Fruit fly (Drosophila melanogaster) whole organism, embryonic: ENCODE results near the gene Tcs6.

Experiments used
- CG10366 ChIP-seq: fragments of 200-800 bp; sonication (Bioruptor generic); IDR thresholded peaks from 2 replicates; pipeline ENCODE4 v1.3.6; 2022; ENCODE audit warnings: missing biosample characterization, missing genetic modification characterization
- CG10654 ChIP-seq: fragments of 200-800 bp; sonication (Bioruptor generic); optimal IDR thresholded peaks from 2 replicates; lab custom pipeline; 2016; ENCODE audit warnings: missing biosample characterization, missing genetic modification characterization
- CG11456 ChIP-seq: fragments of 200-800 bp; sonication (Bioruptor generic); IDR thresholded peaks from 3 replicates; pipeline ENCODE4 v1.3.6; 2022; ENCODE audit warnings: missing biosample characterization, missing genetic modification characterization
- CG11504 ChIP-seq: fragments of 200-800 bp; sonication (Bioruptor generic); optimal IDR thresholded peaks from 3 replicates; lab custom pipeline; 2019; ENCODE audit warnings: missing biosample characterization, mild to moderate bottlenecking, missing genetic modification characterization, moderate library complexity
- CG13894 ChIP-seq: fragments of 200-800 bp; sonication (Bioruptor generic); optimal IDR thresholded peaks from 3 replicates; lab custom pipeline; 2018; ENCODE audit warnings: missing biosample characterization, mild to moderate bottlenecking, missing genetic modification characterization, moderate library complexity
- CG15269 ChIP-seq: fragments of 200-800 bp; sonication (Bioruptor generic); optimal IDR thresholded peaks from 2 replicates; lab custom pipeline; 2018; ENCODE audit warnings: missing biosample characterization, mild to moderate bottlenecking, missing genetic modification characterization, moderate library complexity
- CG1529 ChIP-seq: fragments of 200-800 bp; sonication (Bioruptor generic); optimal IDR thresholded peaks from 3 replicates; lab custom pipeline; 2018; ENCODE audit warnings: missing biosample characterization, missing genetic modification characterization
- CG17359 ChIP-seq: fragments of 200-800 bp; sonication (Bioruptor generic); optimal IDR thresholded peaks from 3 replicates; lab custom pipeline; 2018; ENCODE audit warnings: missing biosample characterization, mild to moderate bottlenecking, missing genetic modification characterization, moderate library complexity
- CG17568 ChIP-seq: fragments of 200-800 bp; sonication (Bioruptor generic); optimal IDR thresholded peaks from 2 replicates; lab custom pipeline; 2018; ENCODE audit warnings: missing biosample characterization, mild to moderate bottlenecking, missing genetic modification characterization, moderate library complexity
- CG18599 ChIP-seq: fragments of 200-800 bp; sonication (Bioruptor generic); optimal IDR thresholded peaks from 3 replicates; lab custom pipeline; 2017; ENCODE audit warnings: missing biosample characterization, missing genetic modification characterization, mild to moderate bottlenecking, moderate library complexity, missing genetic modification reagents
- CG2199 ChIP-seq: fragments of 200-800 bp; sonication (Bioruptor generic); IDR thresholded peaks from 3 replicates; pipeline ENCODE4 v1.3.6; 2022; ENCODE audit warnings: missing biosample characterization, missing genetic modification characterization
- CG31388 ChIP-seq: fragments of 200-800 bp; sonication (Bioruptor generic); optimal IDR thresholded peaks from 2 replicates; lab custom pipeline; 2016; ENCODE audit warnings: missing biosample characterization, missing genetic modification characterization
- CG3163 ChIP-seq: fragments of 200-800 bp; sonication (Bioruptor generic); optimal IDR thresholded peaks from 3 replicates; lab custom pipeline; 2016; ENCODE audit warnings: missing biosample characterization, missing genetic modification characterization
- CG32772 ChIP-seq: fragments of 200-800 bp; sonication (Bioruptor generic); IDR thresholded peaks from 2 replicates; pipeline ENCODE4 v1.3.6; 2022; ENCODE audit warnings: missing biosample characterization, missing genetic modification characterization
- CG42726 ChIP-seq: fragments of 200-800 bp; sonication (Bioruptor generic); IDR thresholded peaks from 2 replicates; pipeline ENCODE4 v1.3.6; 2022; ENCODE audit warnings: missing biosample characterization, missing genetic modification characterization; ENCODE audit not compliant: partially characterized antibody
- CG8359 ChIP-seq: fragments of 200-800 bp; sonication (Bioruptor generic); optimal IDR thresholded peaks from 2 replicates; lab custom pipeline; 2017; ENCODE audit warnings: missing biosample characterization, mild to moderate bottlenecking, missing genetic modification characterization, borderline replicate concordance
- CG8478 ChIP-seq: fragments of >200 bp; optimal IDR thresholded peaks from 2 replicates; lab custom pipeline; 2018
- CG8765 ChIP-seq: fragments of 200-800 bp; sonication (Bioruptor generic); IDR thresholded peaks from 2 replicates; pipeline ENCODE4 v1.3.6; 2022; ENCODE audit warnings: missing biosample characterization, missing genetic modification characterization
- CkIIα-i1 ChIP-seq: fragments of 200-800 bp; sonication (Bioruptor generic); IDR thresholded peaks from 2 replicates; pipeline ENCODE4 v1.3.6; 2022; ENCODE audit warnings: missing biosample characterization, missing genetic modification characterization
- D ChIP-seq, 2 experiments: fragments of 200-800 bp in 1 of 2; fragments of >200 bp in 1 of 2; sonication (Bioruptor generic) in 1 of 2; optimal IDR thresholded peaks; 2 replicates in 1 of 2; 3 replicates in 1 of 2; lab custom pipeline; 2017; ENCODE audit warnings: mild to moderate bottlenecking in 1 of 2, missing biosample characterization in 1 of 2, missing genetic modification characterization in 1 of 2, missing genetic modification reagents in 1 of 2
- H2.0 ChIP-seq: fragments of 200-800 bp; sonication (Bioruptor generic); IDR thresholded peaks from 2 replicates; pipeline ENCODE4 v1.3.6; 2022; ENCODE audit warnings: missing biosample characterization, missing genetic modification characterization
- Hand ChIP-seq: fragments of 200-800 bp; sonication (Bioruptor generic); optimal IDR thresholded peaks from 2 replicates; lab custom pipeline; 2017; ENCODE audit warnings: mild to moderate bottlenecking, missing biosample characterization, missing genetic modification reagents, missing genetic modification characterization
- MBD-R2 ChIP-seq: fragments of 200-800 bp; sonication (Bioruptor generic); IDR thresholded peaks from 2 replicates; pipeline ENCODE4 v1.3.6; 2022; ENCODE audit warnings: missing biosample characterization, missing genetic modification characterization
- MESR4 ChIP-seq: fragments of 200-800 bp; sonication (Bioruptor generic); optimal IDR thresholded peaks from 2 replicates; lab custom pipeline; 2018; ENCODE audit warnings: missing biosample characterization, mild to moderate bottlenecking, missing genetic modification characterization, moderate library complexity
- MTF-1 ChIP-seq: fragments of 200-800 bp; sonication (Bioruptor generic); optimal IDR thresholded peaks from 2 replicates; lab custom pipeline; 2018; ENCODE audit warnings: missing biosample characterization, mild to moderate bottlenecking, missing genetic modification characterization, borderline replicate concordance
- Max ChIP-seq: fragments of 200-800 bp; sonication (Bioruptor generic); optimal IDR thresholded peaks from 2 replicates; lab custom pipeline; 2016; ENCODE audit warnings: missing biosample characterization, mild to moderate bottlenecking, missing genetic modification characterization
- Mes4 ChIP-seq: fragments of 200-800 bp; sonication (Bioruptor generic); optimal IDR thresholded peaks from 2 replicates; lab custom pipeline; 2016; ENCODE audit warnings: missing biosample characterization, missing genetic modification characterization
- Ravus ChIP-seq: fragments of 200-800 bp; sonication (Bioruptor generic); IDR thresholded peaks from 2 replicates; pipeline ENCODE4 v1.3.6; 2022; ENCODE audit warnings: missing biosample characterization, missing genetic modification characterization
- Sox102F ChIP-seq: fragments of 200-800 bp; sonication (Bioruptor generic); optimal IDR thresholded peaks from 2 replicates; lab custom pipeline; 2018; ENCODE audit warnings: missing biosample characterization, mild to moderate bottlenecking, missing genetic modification characterization, moderate library complexity
- Sry-δ ChIP-seq: fragments of 200-800 bp; sonication (Bioruptor generic); optimal IDR thresholded peaks from 2 replicates; lab custom pipeline; 2016; ENCODE audit warnings: missing biosample characterization, missing genetic modification characterization
- Stat92E ChIP-seq, 3 experiments: fragments of >200 bp in 2 of 3; fragments of 200-800 bp in 1 of 3; sonication (Bioruptor generic) in 1 of 3; optimal IDR thresholded peaks; 2 replicates each; lab custom pipeline; 2017 to 2019; ENCODE audit warnings: missing biosample characterization in 3 of 3, missing genetic modification characterization in 3 of 3, mild to moderate bottlenecking in 1 of 3, moderate library complexity in 1 of 3
- Xbp1 ChIP-seq: fragments of 200-800 bp; sonication (Bioruptor generic); optimal IDR thresholded peaks from 3 replicates; lab custom pipeline; 2016; ENCODE audit warnings: missing biosample characterization, mild to moderate bottlenecking, missing genetic modification characterization
- ab ChIP-seq: fragments of 200-800 bp; sonication (Bioruptor generic); optimal IDR thresholded peaks from 2 replicates; lab custom pipeline; 2016; ENCODE audit warnings: missing biosample characterization, missing genetic modification characterization
- ap ChIP-seq: fragments of 200-800 bp; sonication (Bioruptor generic); IDR thresholded peaks from 2 replicates; pipeline ENCODE4 v1.3.6; 2022; ENCODE audit warnings: missing biosample characterization, missing genetic modification characterization
- da ChIP-seq: fragments of 200-800 bp; sonication (Bioruptor generic); optimal IDR thresholded peaks from 2 replicates; lab custom pipeline; 2016; ENCODE audit warnings: missing biosample characterization, missing genetic modification characterization
- eve ChIP-seq, 2 experiments: fragments of >200 bp; optimal IDR thresholded peaks; 2 replicates each; lab custom pipeline; 2017; ENCODE audit warnings: missing biosample characterization in 2 of 2, missing genetic modification characterization in 2 of 2
- ftz-f1 ChIP-seq: fragments of 200-800 bp; sonication (Bioruptor generic); optimal IDR thresholded peaks from 2 replicates; lab custom pipeline; 2016; ENCODE audit warnings: missing biosample characterization, missing genetic modification characterization
- gcm ChIP-seq: fragments of 200-800 bp; sonication (Bioruptor generic); optimal IDR thresholded peaks from 2 replicates; lab custom pipeline; 2019; ENCODE audit warnings: missing biosample characterization, mild to moderate bottlenecking, missing genetic modification characterization, moderate library complexity
- gro ChIP-seq: fragments of 200-800 bp; sonication (Bioruptor generic); optimal IDR thresholded peaks from 2 replicates; lab custom pipeline; 2016; ENCODE audit warnings: missing biosample characterization, missing genetic modification characterization
- inv ChIP-seq: fragments of 200-800 bp; sonication (Bioruptor generic); IDR thresholded peaks from 2 replicates; pipeline ENCODE4 v1.3.6; 2022; ENCODE audit warnings: missing biosample characterization, missing genetic modification characterization; ENCODE audit not compliant: partially characterized antibody
- jigr1 ChIP-seq: fragments of 200-800 bp; sonication (Bioruptor generic); IDR thresholded peaks from 3 replicates; pipeline ENCODE4 v1.3.6; 2022; ENCODE audit warnings: missing biosample characterization, missing genetic modification characterization
- otp ChIP-seq: fragments of 200-800 bp; sonication (Bioruptor generic); IDR thresholded peaks from 3 replicates; pipeline ENCODE4, ENCODE4 v1.3.6; 2022; ENCODE audit warnings: missing biosample characterization, missing genetic modification characterization
- pb ChIP-seq: fragments of 200-800 bp; sonication (Bioruptor generic); optimal IDR thresholded peaks from 3 replicates; lab custom pipeline; 2016; ENCODE audit warnings: missing biosample characterization, missing genetic modification characterization
- sd ChIP-seq: fragments of 200-800 bp; sonication (Bioruptor generic); optimal IDR thresholded peaks from 3 replicates; lab custom pipeline; 2018; ENCODE audit warnings: missing biosample characterization, mild to moderate bottlenecking, missing genetic modification characterization, moderate library complexity
- tio ChIP-seq: fragments of 200-800 bp; sonication (Bioruptor generic); optimal IDR thresholded peaks from 2 replicates; lab custom pipeline; 2017; ENCODE audit warnings: missing biosample characterization, missing genetic modification characterization, inconsistent platforms
- tna ChIP-seq: fragments of 200-800 bp; sonication (Bioruptor generic); IDR thresholded peaks from 2 replicates; pipeline ENCODE4 v1.3.6; 2022; ENCODE audit warnings: missing biosample characterization, missing genetic modification characterization; ENCODE audit not compliant: partially characterized antibody
- vfl ChIP-seq: fragments of 200-800 bp; sonication (Bioruptor generic); optimal IDR thresholded peaks from 2 replicates; lab custom pipeline; 2016; ENCODE audit warnings: missing biosample characterization, missing genetic modification characterization
- wdn ChIP-seq: fragments of 200-800 bp; sonication (Bioruptor generic); IDR thresholded peaks from 2 replicates; pipeline ENCODE4 v1.3.6; 2022; ENCODE audit warnings: missing biosample characterization, missing genetic modification characterization

Tcs6 gene

dm6 chr3R:26017771-26018731 lies 40.0 kb downstream of the Tcs6 start (continued):
- TF ChIP-seq Stat92E (GFP tag; optimal IDR thresholded peaks at IDR 0.05; lab: Kevin White, UChicago) (peak in 1 of 3 experiments; percentile 72), H2.0 (peak; percentile 35; the same call in 1 of the 2 replicates), ab (GFP tag; lab: Kevin White, UChicago) (no peak), MBD-R2 (GFP tag; lab: Robert Waterston, UW) (no peak), CG15269 (tag; lab: Kevin White, UChicago) (peak; percentile 75), inv (no peak), CG8765 (peak; percentile 56; the same call in 1 of the 2 replicates), CG17359 (tag; lab: Kevin White, UChicago) (peak; percentile 78), CG8359 (GFP tag; lab: Kevin White, UChicago) (peak; percentile 79), jigr1 (GFP tag; lab: Robert Waterston, UW) (no peak), D (optimal IDR thresholded peaks at IDR 0.05; lab: Kevin White, UChicago) (peak; percentile 4), D (GFP tag; optimal IDR thresholded peaks at IDR 0.05; lab: Kevin White, UChicago) (peak; percentile 92), CG17568 (peak; percentile 35), CG11504 (tag; lab: Kevin White, UChicago) (peak; percentile 80), vfl (GFP tag; lab: Kevin White, UChicago) (peak; percentile 21), MTF-1 (GFP tag; lab: Kevin White, UChicago) (no peak), ap (GFP tag; lab: Robert Waterston, UW) (peak; percentile 60), da (GFP tag; lab: Kevin White, UChicago) (peak; percentile 3), tna (GFP tag; lab: Robert Waterston, UW) (no peak), wdn (GFP tag; lab: Robert Waterston, UW) (no peak), sd (tag; lab: Kevin White, UChicago) (no peak), tio (peak; percentile 79), CkIIα-i1 (GFP tag; lab: Robert Waterston, UW) (no peak), CG32772 (GFP tag; lab: Robert Waterston, UW) (peak; percentile 61), CG11456 (GFP tag; lab: Robert Waterston, UW) (no peak), CG13894 (no peak), Xbp1 (peak; percentile 63), ftz-f1 (GFP tag; lab: Kevin White, UChicago) (no peak), Sry-δ (no peak), Hand (GFP tag; lab: Kevin White, UChicago) (no peak), otp (no peak), pb (GFP tag; lab: Kevin White, UChicago) (no peak), CG31388 (GFP tag; lab: Kevin White, UChicago) (peak; percentile 4), CG18599 (GFP tag; lab: Kevin White, UChicago) (peak; percentile 69), CG1529 (peak; percentile 72), CG2199 (GFP tag; lab: Robert Waterston, UW) (no peak), MESR4 (GFP tag; lab: Kevin White, UChicago) (no peak), Mes4 (GFP tag; lab: Kevin White, UChicago) (no peak), CG3163 (GFP tag; lab: Kevin White, UChicago) (no peak), Max (peak; percentile 41), Sox102F (GFP tag; lab: Kevin White, UChicago) (peak; percentile 82), eve (GFP tag; optimal IDR thresholded peaks at IDR 0.05; lab: Kevin White, UChicago) (no peak), Ravus (GFP tag; lab: Robert Waterston, UW) (no peak), CG8478 (lab: Kevin White, UChicago) (no peak), CG42726 (GFP tag; lab: Robert Waterston, UW) (no peak), CG10654 (GFP tag; lab: Kevin White, UChicago) (peak; percentile 35), CG10366 (GFP tag; lab: Robert Waterston, UW) (peak; percentile 34), gcm (GFP tag; lab: Kevin White, UChicago) (peak; percentile 91), gro (GFP tag; lab: Kevin White, UChicago) (no peak)
